Worm (Caenorhabditis elegans) whole organism, mixed stage, embryonic: Measurements from ENCODE around the gene nspb-6.

Source experiments
- M03D4.4 ChIP-seq: sonication (generic microtip); optimal IDR thresholded peaks from 2 replicates; lab custom pipeline; 2017; ENCODE audit warnings: mild to moderate bottlenecking, missing genetic modification characterization, missing compliant biosample characterization
- blmp-1 ChIP-seq: fragments of 150-350 bp; optimal IDR thresholded peaks from 2 replicates; lab custom pipeline; 2014; ENCODE audit warnings: missing biosample characterization, missing genetic modification characterization
- ceh-39 ChIP-seq: fragments of 150-350 bp; optimal IDR thresholded peaks from 2 replicates; lab custom pipeline; 2014; ENCODE audit warnings: missing biosample characterization, missing genetic modification characterization
- ceh-83 ChIP-seq: fragments of 200-800 bp; sonication (Bioruptor generic); optimal IDR thresholded peaks from 2 replicates; lab custom pipeline; 2018; ENCODE audit warnings: mild to moderate bottlenecking, missing genetic modification characterization, missing compliant biosample characterization
- cnd-1 ChIP-seq: fragments of 200-800 bp; sonication (Bioruptor generic); optimal IDR thresholded peaks from 2 replicates; lab custom pipeline; 2018; ENCODE audit warnings: mild to moderate bottlenecking, missing genetic modification characterization, missing compliant biosample characterization
- drap-1 ChIP-seq: fragments of 200-800 bp; sonication (Bioruptor generic); optimal IDR thresholded peaks from 3 replicates; lab custom pipeline; 2018; ENCODE audit warnings: mild to moderate bottlenecking, missing genetic modification characterization, missing compliant biosample characterization
- elt-1 ChIP-seq: sonication (generic microtip); optimal IDR thresholded peaks from 2 replicates; lab custom pipeline; 2017; ENCODE audit warnings: missing genetic modification characterization, mild to moderate bottlenecking, missing compliant biosample characterization, antibody characterized with exemption, moderate library complexity, borderline replicate concordance; ENCODE audit not compliant: insufficient read depth
- elt-3 ChIP-seq: fragments of 150-350 bp; optimal IDR thresholded peaks from 2 replicates; lab custom pipeline; 2014; ENCODE audit warnings: missing biosample characterization, missing genetic modification characterization
- ham-2 ChIP-seq: fragments of 200-800 bp; sonication (Bioruptor generic); optimal IDR thresholded peaks from 2 replicates; lab custom pipeline; 2018; ENCODE audit warnings: mild to moderate bottlenecking, missing genetic modification characterization, missing compliant biosample characterization
- hlh-1 ChIP-seq: fragments of 150-350 bp; optimal IDR thresholded peaks from 2 replicates; lab custom pipeline; 2014; ENCODE audit warnings: missing biosample characterization, missing genetic modification reagents, missing genetic modification characterization
- lin-13 ChIP-seq: fragments of 150-350 bp; optimal IDR thresholded peaks from 2 replicates; lab custom pipeline; 2014; ENCODE audit warnings: missing biosample characterization, missing genetic modification characterization
- lin-32 ChIP-seq: fragments of 200-800 bp; sonication (Bioruptor generic); optimal IDR thresholded peaks from 2 replicates; lab custom pipeline; 2018; ENCODE audit warnings: mild to moderate bottlenecking, missing genetic modification characterization, missing compliant biosample characterization
- lsy-2 ChIP-seq: fragments of 150-350 bp; optimal IDR thresholded peaks from 2 replicates; lab custom pipeline; 2014; ENCODE audit warnings: missing biosample characterization, missing genetic modification characterization
- mab-5 ChIP-seq: fragments of 150-350 bp; optimal IDR thresholded peaks from 2 replicates; lab custom pipeline; 2014; ENCODE audit warnings: missing biosample characterization, missing genetic modification characterization
- mep-1 ChIP-seq: fragments of 150-350 bp; optimal IDR thresholded peaks from 2 replicates; lab custom pipeline; 2017; ENCODE audit warnings: missing biosample characterization, missing genetic modification reagents, missing genetic modification characterization, inconsistent platforms
- mls-2 ChIP-seq: sonication (generic microtip); optimal IDR thresholded peaks from 2 replicates; lab custom pipeline; 2016; ENCODE audit warnings: mild to moderate bottlenecking, missing genetic modification characterization, moderate library complexity, missing compliant biosample characterization
- nhr-2 ChIP-seq: fragments of 150-350 bp; optimal IDR thresholded peaks from 2 replicates; lab custom pipeline; 2014; ENCODE audit warnings: missing biosample characterization, missing genetic modification characterization
- nhr-237 ChIP-seq: fragments of 150-350 bp; optimal IDR thresholded peaks from 2 replicates; lab custom pipeline; 2014; ENCODE audit warnings: missing biosample characterization, missing genetic modification characterization
- nhr-28 ChIP-seq: fragments of 150-350 bp; optimal IDR thresholded peaks from 2 replicates; lab custom pipeline; 2014; ENCODE audit warnings: missing biosample characterization, missing genetic modification characterization
- nhr-76 ChIP-seq: sonication (generic microtip); optimal IDR thresholded peaks from 2 replicates; lab custom pipeline; 2017; ENCODE audit warnings: missing biosample characterization, missing genetic modification characterization
- pha-4 ChIP-seq: fragments of 150-350 bp; optimal IDR thresholded peaks from 2 replicates; lab custom pipeline; 2018; ENCODE audit warnings: missing biosample characterization, missing genetic modification reagents, missing genetic modification characterization
- sem-2 ChIP-seq: fragments of 200-800 bp; sonication (Bioruptor generic); optimal IDR thresholded peaks from 2 replicates; lab custom pipeline; 2018; ENCODE audit warnings: mild to moderate bottlenecking, missing genetic modification characterization, missing compliant biosample characterization
- snpc-4 ChIP-seq: fragments of 150-350 bp; optimal IDR thresholded peaks from 2 replicates; lab custom pipeline; 2014; ENCODE audit warnings: missing biosample characterization, missing genetic modification characterization
- sptf-1 ChIP-seq: sonication (generic microtip); optimal IDR thresholded peaks from 2 replicates; lab custom pipeline; 2017; ENCODE audit warnings: mild to moderate bottlenecking, missing genetic modification characterization, moderate library complexity, missing compliant biosample characterization
- tbx-8 ChIP-seq: fragments of 200-800 bp; sonication (Bioruptor generic); optimal IDR thresholded peaks from 2 replicates; lab custom pipeline; 2018; ENCODE audit warnings: mild to moderate bottlenecking, missing genetic modification characterization, moderate library complexity, missing compliant biosample characterization
- unc-120 ChIP-seq: sonication (generic microtip); optimal IDR thresholded peaks from 2 replicates; lab custom pipeline; 2017; ENCODE audit warnings: missing genetic modification characterization, missing compliant biosample characterization; ENCODE audit not compliant: poor library complexity, severe bottlenecking
- unc-39 ChIP-seq: fragments of 150-350 bp; optimal IDR thresholded peaks from 2 replicates; lab custom pipeline; 2014; ENCODE audit warnings: missing biosample characterization, missing genetic modification characterization
- unc-62 ChIP-seq: fragments of 150-350 bp; optimal IDR thresholded peaks from 2 replicates; lab custom pipeline; 2014; ENCODE audit warnings: missing biosample characterization, missing genetic modification reagents, missing genetic modification characterization
- zip-8 ChIP-seq: fragments of 150-350 bp; optimal IDR thresholded peaks from 2 replicates; lab custom pipeline; 2014; ENCODE audit warnings: missing biosample characterization, missing genetic modification characterization
- ztf-11 ChIP-seq: fragments of 150-350 bp; optimal IDR thresholded peaks from 2 replicates; lab custom pipeline; 2014; ENCODE audit warnings: missing biosample characterization, missing genetic modification characterization

Gene nspb-6

ce11 chrIV:5858212-5858611, 37.1 kb upstream of the nspb-6 start:
- TF ChIP-seq tbx-8 (GFP tag; lab: Kevin White, UChicago), result no peak
- no peak for TF ChIP-seq ham-2 (GFP tag; lab: Kevin White, UChicago)
- no peak for TF ChIP-seq mls-2 (tag; lab: Kevin White, UChicago)
- TF ChIP-seq nhr-2 (tag; lab: Kevin White, UChicago), result no peak
- TF ChIP-seq hlh-1 (tag; lab: Kevin White, UChicago), result no peak
- TF ChIP-seq nhr-28 (tag; lab: Kevin White, UChicago), result no peak
- no peak for TF ChIP-seq pha-4 (tag; lab: Kevin White, UChicago)
- TF ChIP-seq ceh-83 (GFP tag; lab: Kevin White, UChicago), result no peak
- TF ChIP-seq M03D4.4 (tag; lab: Kevin White, UChicago), result no peak
- TF ChIP-seq zip-8, result no peak
- TF ChIP-seq cnd-1 (tag; lab: Kevin White, UChicago), result no peak
- TF ChIP-seq lin-32 (GFP tag; lab: Kevin White, UChicago), result no peak
- TF ChIP-seq drap-1, result no peak
- TF ChIP-seq nhr-76 (tag; lab: Kevin White, UChicago), result no peak
- no peak for TF ChIP-seq snpc-4 (tag; lab: Kevin White, UChicago)

- TF ChIP-seq hlh-1 (tag; lab: Kevin White, UChicago) (no peak), unc-120 (tag; lab: Kevin White, UChicago) (no peak), drap-1 (no peak)
- TF ChIP-seq, all 35 proteins: peak for 0
Measured at ce11 chrIV:5859876-5860275, 35.4 kb upstream of the nspb-6 start, which contains the start of gene C06E7.4. TSS of gene C06E7.4 (minus strand) at chrIV:5859976.

- peak; percentile 52 for TF ChIP-seq ztf-11
- peak; percentile 69 for TF ChIP-seq lin-32 (GFP tag; lab: Kevin White, UChicago)
- peak; percentile 16 for TF ChIP-seq mep-1 (tag; lab: Kevin White, UChicago)
- no peak for TF ChIP-seq lin-13 (tag; lab: Kevin White, UChicago)
- TF ChIP-seq ham-2 (GFP tag; lab: Kevin White, UChicago), result peak; percentile 73
- TF ChIP-seq, all 35 proteins: peak for 4
Measured at ce11 chrIV:5860762-5861161, 34.5 kb upstream of the nspb-6 start.

ce11 chrIV:5865818-5866217, 29.5 kb upstream of the nspb-6 start, which contains the start of gene spe-27:
TSS of gene spe-27 (minus strand) at chrIV:5865918.
- TF ChIP-seq ceh-39 (tag; lab: Kevin White, UChicago) (no peak), snpc-4 (tag; lab: Kevin White, UChicago) (no peak), pha-4 (tag; lab: Kevin White, UChicago) (no peak), elt-1 (tag; lab: Kevin White, UChicago) (no peak), mls-2 (tag; lab: Kevin White, UChicago) (no peak), drap-1 (no peak), sem-2 (GFP tag; lab: Kevin White, UChicago) (no peak), nhr-2 (tag; lab: Kevin White, UChicago) (no peak), nhr-28 (tag; lab: Kevin White, UChicago) (no peak), hlh-1 (tag; lab: Kevin White, UChicago) (no peak), unc-62 (GFP tag; lab: Kevin White, UChicago) (no peak), nhr-237 (tag; lab: Kevin White, UChicago) (no peak), M03D4.4 (tag; lab: Kevin White, UChicago) (no peak), unc-39 (tag; lab: Kevin White, UChicago) (no peak), mab-5 (tag; lab: Kevin White, UChicago) (no peak)

- no peak for TF ChIP-seq nhr-2 (tag; lab: Kevin White, UChicago)
- TF ChIP-seq nhr-76 (tag; lab: Kevin White, UChicago), result no peak
- no peak for TF ChIP-seq sptf-1 (tag; lab: Kevin White, UChicago)
- no peak for TF ChIP-seq mep-1 (tag; lab: Kevin White, UChicago)
- TF ChIP-seq nhr-237 (tag; lab: Kevin White, UChicago), result no peak
- no peak for TF ChIP-seq blmp-1 (tag; lab: Kevin White, UChicago)
- no peak for TF ChIP-seq nhr-28 (tag; lab: Kevin White, UChicago)
- no peak for TF ChIP-seq elt-3
- no peak for TF ChIP-seq lsy-2 (tag; lab: Kevin White, UChicago)
- TF ChIP-seq, all 35 proteins: peak for 0
Measured at ce11 chrIV:5867189-5867588, 28.1 kb upstream of the nspb-6 start, which contains the start of gene C06E7.88. TSS of gene C06E7.88 (minus strand) at chrIV:5867289.
